Worm (Caenorhabditis elegans) whole organism, young adult: Measurements from ENCODE around the gene C17C3.9.
A peak's percentile ranks its signal among the peaks of the same experiment; 100 is the strongest.

ENCODE experiments used
- B0035.1 ChIP-seq: sonication (generic microtip); optimal IDR thresholded peaks from 2 replicates; lab custom pipeline; 2016; ENCODE audit warnings: missing genetic modification characterization, mild to moderate bottlenecking, missing compliant biosample characterization, missing genotype, missing genetic modification reagents
- B0261.1 ChIP-seq: sonication (generic microtip); optimal IDR thresholded peaks from 2 replicates; lab custom pipeline; 2016; ENCODE audit warnings: mild to moderate bottlenecking, missing genetic modification characterization, moderate library complexity, missing compliant biosample characterization
- C06A6.2 ChIP-seq: fragments of 200-800 bp; sonication (Bioruptor generic); conservative IDR thresholded peaks from 2 replicates; pipeline ENCODE4 v1.3.6; 2022; ENCODE audit warnings: missing genetic modification characterization, missing compliant biosample characterization
- C17E4.6 ChIP-seq: fragments of 200-800 bp; sonication (Bioruptor generic); IDR thresholded peaks from 2 replicates; pipeline ENCODE4 v1.3.6; 2022; ENCODE audit warnings: missing genetic modification reagents, missing genetic modification characterization, missing compliant biosample characterization
- F39B2.1 ChIP-seq: fragments of 200-800 bp; sonication (Bioruptor generic); IDR thresholded peaks from 2 replicates; pipeline ENCODE4 v1.3.6; 2022; ENCODE audit warnings: missing genetic modification reagents, missing genetic modification characterization, missing compliant biosample characterization
- T26A5.8 ChIP-seq: sonication (generic microtip); optimal IDR thresholded peaks from 2 replicates; lab custom pipeline; 2016; ENCODE audit warnings: missing genetic modification characterization, missing compliant biosample characterization
- akir-1 ChIP-seq: fragments of 200-800 bp; sonication (Bioruptor generic); optimal IDR thresholded peaks from 2 replicates; lab custom pipeline; 2018; ENCODE audit warnings: mild to moderate bottlenecking, missing genetic modification characterization, moderate library complexity, missing compliant biosample characterization
- ama-1 ChIP-seq, 3 experiments: fragments of 150-350 bp in 1 of 3; sonication (generic microtip) in 2 of 3; optimal IDR thresholded peaks; 2 replicates each; lab custom pipeline; 2014 to 2018; ENCODE audit warnings: missing biosample characterization in 2 of 3, missing genetic modification characterization in 2 of 3, missing genetic modification reagents in 2 of 3
- aptf-2 ChIP-seq: fragments of 200-800 bp; sonication (Bioruptor generic); conservative IDR thresholded peaks from 2 replicates; pipeline ENCODE4 v1.3.6; 2022; ENCODE audit warnings: missing genetic modification reagents, missing genetic modification characterization, missing compliant biosample characterization
- athp-1 ChIP-seq: sonication (generic microtip); optimal IDR thresholded peaks from 2 replicates; lab custom pipeline; 2017; ENCODE audit warnings: mild to moderate bottlenecking, missing genetic modification characterization, missing compliant biosample characterization
- attf-5 ChIP-seq: fragments of 200-800 bp; sonication (Bioruptor generic); optimal IDR thresholded peaks from 2 replicates; lab custom pipeline; 2018; ENCODE audit warnings: mild to moderate bottlenecking, missing genetic modification characterization, missing compliant biosample characterization
- attf-6 ChIP-seq: fragments of 200-800 bp; sonication (Bioruptor generic); IDR thresholded peaks from 2 replicates; pipeline ENCODE4 v1.3.6; 2022; ENCODE audit warnings: missing genetic modification reagents, missing genetic modification characterization, missing compliant biosample characterization
- ccch-3 ChIP-seq: fragments of 200-800 bp; sonication (Bioruptor generic); optimal IDR thresholded peaks from 2 replicates; lab custom pipeline; 2018; ENCODE audit warnings: mild to moderate bottlenecking, missing genetic modification characterization, missing compliant biosample characterization
- cebp-2 ChIP-seq: fragments of 200-800 bp; sonication (Bioruptor generic); IDR thresholded peaks from 2 replicates; pipeline ENCODE4 v1.3.6; 2022; ENCODE audit warnings: missing genetic modification characterization, missing compliant biosample characterization
- ceh-100 ChIP-seq: fragments of 200-800 bp; sonication (Bioruptor generic); IDR thresholded peaks from 2 replicates; pipeline ENCODE4 v1.3.6; 2022; ENCODE audit warnings: missing genetic modification reagents, missing genetic modification characterization, missing compliant biosample characterization
- ceh-40 ChIP-seq: fragments of 200-800 bp; sonication (Bioruptor generic); IDR thresholded peaks from 2 replicates; pipeline ENCODE4 v1.3.6; 2022; ENCODE audit warnings: missing genetic modification characterization, missing compliant biosample characterization
- ceh-58 ChIP-seq: fragments of 200-800 bp; sonication (Bioruptor generic); IDR thresholded peaks from 2 replicates; pipeline ENCODE4 v1.3.6; 2022; ENCODE audit warnings: missing genetic modification characterization, missing compliant biosample characterization
- chd-7 ChIP-seq: sonication (generic microtip); optimal IDR thresholded peaks from 2 replicates; lab custom pipeline; 2016; ENCODE audit warnings: mild to moderate bottlenecking, missing genetic modification characterization, moderate library complexity, missing compliant biosample characterization
- die-1 ChIP-seq: sonication (generic microtip); optimal IDR thresholded peaks from 2 replicates; lab custom pipeline; 2016; ENCODE audit warnings: missing genotype, mild to moderate bottlenecking, missing genetic modification characterization, missing compliant biosample characterization
- dpff-1 ChIP-seq: sonication (generic microtip); optimal IDR thresholded peaks from 2 replicates; lab custom pipeline; 2017; ENCODE audit warnings: mild to moderate bottlenecking, missing genetic modification characterization, missing compliant biosample characterization
- efl-1 ChIP-seq: fragments of 150-350 bp; optimal IDR thresholded peaks from 2 replicates; lab custom pipeline; 2014; ENCODE audit warnings: missing biosample characterization, missing genetic modification reagents, missing genetic modification characterization
- gei-17 ChIP-seq: fragments of 200-800 bp; sonication (Bioruptor generic); optimal IDR thresholded peaks from 2 replicates; lab custom pipeline; 2018; ENCODE audit warnings: mild to moderate bottlenecking, missing genetic modification characterization, missing compliant biosample characterization
- hlh-26 ChIP-seq: fragments of 200-800 bp; sonication (Bioruptor generic); conservative IDR thresholded peaks from 2 replicates; pipeline ENCODE4 v1.3.6; 2022; ENCODE audit warnings: missing genetic modification reagents, missing genetic modification characterization, missing compliant biosample characterization
- hmg-1.2 ChIP-seq: fragments of 200-800 bp; sonication (Bioruptor generic); IDR thresholded peaks from 2 replicates; pipeline ENCODE4 v1.3.6; 2022; ENCODE audit warnings: missing genetic modification reagents, missing genetic modification characterization, missing compliant biosample characterization
- hrde-1 ChIP-seq: sonication (generic microtip); optimal IDR thresholded peaks from 2 replicates; lab custom pipeline; 2016; ENCODE audit warnings: missing genetic modification characterization, mild to moderate bottlenecking, missing compliant biosample characterization, moderate library complexity, missing genotype, missing genetic modification reagents, borderline replicate concordance
- lin-26 ChIP-seq: fragments of 200-800 bp; sonication (Bioruptor generic); IDR thresholded peaks from 2 replicates; pipeline ENCODE4 v1.3.6; 2022; ENCODE audit warnings: missing genetic modification reagents, missing genetic modification characterization, missing compliant biosample characterization
- lin-40 ChIP-seq: sonication (generic microtip); optimal IDR thresholded peaks from 2 replicates; lab custom pipeline; 2016; ENCODE audit warnings: missing genetic modification characterization, mild to moderate bottlenecking, missing compliant biosample characterization, missing genotype, missing genetic modification reagents
- madf-3 ChIP-seq: fragments of 200-800 bp; sonication (Bioruptor generic); IDR thresholded peaks from 2 replicates; pipeline ENCODE4 v1.3.6; 2022; ENCODE audit warnings: missing genetic modification reagents, missing genetic modification characterization, missing compliant biosample characterization
- mxl-1 ChIP-seq: sonication (generic microtip); optimal IDR thresholded peaks from 2 replicates; lab custom pipeline; 2016; ENCODE audit warnings: missing genetic modification characterization, missing compliant biosample characterization
- nfyb-1 ChIP-seq: fragments of 200-800 bp; sonication (Bioruptor generic); IDR thresholded peaks from 2 replicates; pipeline ENCODE4 v1.3.6; 2022; ENCODE audit warnings: missing genetic modification reagents, missing genetic modification characterization, missing compliant biosample characterization
- nhr-27 ChIP-seq: fragments of 200-800 bp; sonication (Bioruptor generic); optimal IDR thresholded peaks from 2 replicates; lab custom pipeline; 2018; ENCODE audit warnings: mild to moderate bottlenecking, missing genetic modification characterization, moderate library complexity, missing compliant biosample characterization
- nhr-80 ChIP-seq: sonication (generic microtip); optimal IDR thresholded peaks from 2 replicates; lab custom pipeline; 2016; ENCODE audit warnings: missing genetic modification characterization, missing compliant biosample characterization
- pbrm-1 ChIP-seq: fragments of 200-800 bp; sonication (Bioruptor generic); IDR thresholded peaks from 2 replicates; pipeline ENCODE4 v1.3.6; 2022; ENCODE audit warnings: missing genetic modification reagents, missing genetic modification characterization, missing compliant biosample characterization
- rcor-1 ChIP-seq: fragments of 200-800 bp; sonication (Bioruptor generic); IDR thresholded peaks from 2 replicates; pipeline ENCODE4 v1.3.6; 2022; ENCODE audit warnings: missing genetic modification reagents, missing genetic modification characterization, missing compliant biosample characterization
- rpc-1 ChIP-seq, 2 experiments: fragments of 150-350 bp in 1 of 2; sonication (generic microtip) in 1 of 2; optimal IDR thresholded peaks; 2 replicates each; lab custom pipeline; 2014 to 2018; ENCODE audit warnings: missing biosample characterization in 1 of 2, missing genetic modification characterization in 1 of 2, missing genetic modification reagents in 1 of 2, missing genotype in 1 of 2
- sdz-38 ChIP-seq: sonication (generic microtip); optimal IDR thresholded peaks from 2 replicates; lab custom pipeline; 2016; ENCODE audit warnings: missing genotype, missing genetic modification characterization, missing compliant biosample characterization
- snpc-1.1 ChIP-seq: sonication (generic microtip); optimal IDR thresholded peaks from 2 replicates; lab custom pipeline; 2017; ENCODE audit warnings: missing genetic modification characterization, mild to moderate bottlenecking, missing compliant biosample characterization, antibody characterized with exemption, moderate library complexity, missing genotype, missing genetic modification reagents; ENCODE audit not compliant: insufficient read depth
- snpc-4 ChIP-seq, 5 experiments: fragments of 150-350 bp in 1 of 5; sonication (generic microtip) in 4 of 5; optimal IDR thresholded peaks; 2 replicates each; lab custom pipeline; 2014 to 2018; ENCODE audit warnings: missing genetic modification characterization in 5 of 5, missing biosample characterization in 3 of 5, antibody characterized with exemption in 2 of 5, mild to moderate bottlenecking in 2 of 5, missing compliant biosample characterization in 2 of 5, missing genotype in 2 of 5, moderate library complexity in 2 of 5, missing genetic modification reagents in 1 of 5
- tbp1 ChIP-seq: fragments of 200-800 bp; sonication (Bioruptor generic); optimal IDR thresholded peaks from 2 replicates; lab custom pipeline; 2018; ENCODE audit warnings: mild to moderate bottlenecking, missing genetic modification characterization, missing compliant biosample characterization
- unc-130 ChIP-seq: sonication (generic microtip); optimal IDR thresholded peaks from 2 replicates; lab custom pipeline; 2016; ENCODE audit warnings: missing genetic modification reagents, missing genetic modification characterization, missing compliant biosample characterization
- unc-62 ChIP-seq: fragments of 150-350 bp; optimal IDR thresholded peaks from 2 replicates; lab custom pipeline; 2014; ENCODE audit warnings: missing biosample characterization, missing genetic modification reagents, missing genetic modification characterization
- ztf-22 ChIP-seq: fragments of 200-800 bp; sonication (Bioruptor generic); optimal IDR thresholded peaks from 2 replicates; lab custom pipeline; 2018; ENCODE audit warnings: mild to moderate bottlenecking, missing genetic modification characterization, moderate library complexity, missing compliant biosample characterization
- ztf-26 ChIP-seq: sonication (generic microtip); optimal IDR thresholded peaks from 2 replicates; lab custom pipeline; 2017; ENCODE audit warnings: missing genetic modification characterization, missing compliant biosample characterization

Gene C17C3.9

ce11 chrII:5572082-5572746, 40.1 kb upstream of the C17C3.9 start (continued):
- TF ChIP-seq efl-1 (GFP tag; lab: Kevin White, UChicago) (no peak), lin-26 (GFP tag; lab: Robert Waterston, UW) (no peak), F39B2.1 (GFP tag; lab: Robert Waterston, UW) (no peak)

ce11 chrII:5570272-5570671, 38.2 kb upstream of the C17C3.9 start, which contains the start of the genes C17C3.1 and C17C3.15:
Gene C17C3.1, plus strand, starts transcription at chrII:5570572.
Gene C17C3.15, plus strand, starts transcription at chrII:5570654.
- TF ChIP-seq madf-3 (no peak), C06A6.2 (GFP tag; lab: Robert Waterston, UW) (no peak; the same call in 1 of the 2 replicates), ceh-58 (GFP tag; lab: Robert Waterston, UW) (no peak), ztf-26 (tag; lab: Kevin White, UChicago) (no peak), aptf-2 (GFP tag; lab: Robert Waterston, UW) (no peak), tbp1 (no peak), chd-7 (no peak), B0035.1 (no peak), athp-1 (tag; lab: Kevin White, UChicago) (no peak), rcor-1 (GFP tag; lab: Robert Waterston, UW) (no peak), nhr-80 (tag; lab: Kevin White, UChicago) (no peak), ceh-100 (GFP tag; lab: Robert Waterston, UW) (no peak), ama-1 (optimal IDR thresholded peaks at IDR 0.05; lab: Kevin White, UChicago) (no peak), ama-1 (GFP tag; optimal IDR thresholded peaks at IDR 0.05; lab: Kevin White, UChicago) (no peak), gei-17 (GFP tag; lab: Kevin White, UChicago) (no peak), hlh-26 (GFP tag; lab: Robert Waterston, UW) (no peak), akir-1 (GFP tag; lab: Kevin White, UChicago) (no peak), die-1 (no peak)

ce11 chrII:5565082-5565623, 33.1 kb upstream of the C17C3.9 start:
- TF ChIP-seq nfyb-1 (0 out of 2 replicates have a peak, but pooled peaks have one; percentile 41), unc-62 (GFP tag; lab: Kevin White, UChicago) (no peak), unc-130 (GFP tag; lab: Kevin White, UChicago) (no peak), sdz-38 (tag; lab: Kevin White, UChicago) (no peak), ceh-40 (GFP tag; lab: Robert Waterston, UW) (no peak), rpc-1 (optimal IDR thresholded peaks at IDR 0.05; lab: Kevin White, UChicago) (no peak), rpc-1 (tag; optimal IDR thresholded peaks at IDR 0.05; lab: Kevin White, UChicago) (no peak), C17E4.6 (GFP tag; lab: Robert Waterston, UW) (no peak), hrde-1 (tag; lab: Kevin White, UChicago) (no peak), ccch-3 (GFP tag; lab: Kevin White, UChicago) (no peak), T26A5.8 (no peak), snpc-4 (GFP tag; optimal IDR thresholded peaks at IDR 0.05; lab: Kevin White, UChicago) (no peak), snpc-4 (tag; optimal IDR thresholded peaks at IDR 0.05; lab: Kevin White, UChicago) (peak in 2 of 4 experiments; percentile 75 to 91), lin-40 (tag; lab: Kevin White, UChicago) (no peak), cebp-2 (GFP tag; lab: Robert Waterston, UW) (0 out of 2 replicates have a peak, but pooled peaks have one; percentile 50), mxl-1 (tag; lab: Kevin White, UChicago) (no peak), ztf-22 (GFP tag; lab: Kevin White, UChicago) (no peak), hmg-1.2 (GFP tag; lab: Robert Waterston, UW) (peak; percentile 74), snpc-1.1 (tag; lab: Kevin White, UChicago) (peak; percentile 80), B0261.1 (tag; lab: Kevin White, UChicago) (no peak), attf-5 (no peak), pbrm-1 (GFP tag; lab: Robert Waterston, UW) (peak; percentile 72; the same call in 1 of the 2 replicates), attf-6 (peak; percentile 82; the same call in 1 of the 2 replicates), dpff-1 (tag; lab: Kevin White, UChicago) (no peak), nhr-27 (tag; lab: Kevin White, UChicago) (no peak), ceh-100 (GFP tag; lab: Robert Waterston, UW) (no peak), madf-3 (no peak)
